Fruit fly (Drosophila melanogaster) whole organism: ENCODE results near the gene Tbca.

Source experiments
- EcR ChIP-seq, 2 experiments: fragments of >200 bp; optimal IDR thresholded peaks; 2 replicates each; lab custom pipeline; 2017; ENCODE audit warnings: missing biosample characterization in 2 of 2, missing genetic modification characterization in 2 of 2, missing genetic modification reagents in 2 of 2
- pan ChIP-seq: fragments of >200 bp; optimal IDR thresholded peaks from 2 replicates; lab custom pipeline; 2017
- psq ChIP-seq: fragments of >200 bp; optimal IDR thresholded peaks from 2 replicates; lab custom pipeline; 2017

DNA sequence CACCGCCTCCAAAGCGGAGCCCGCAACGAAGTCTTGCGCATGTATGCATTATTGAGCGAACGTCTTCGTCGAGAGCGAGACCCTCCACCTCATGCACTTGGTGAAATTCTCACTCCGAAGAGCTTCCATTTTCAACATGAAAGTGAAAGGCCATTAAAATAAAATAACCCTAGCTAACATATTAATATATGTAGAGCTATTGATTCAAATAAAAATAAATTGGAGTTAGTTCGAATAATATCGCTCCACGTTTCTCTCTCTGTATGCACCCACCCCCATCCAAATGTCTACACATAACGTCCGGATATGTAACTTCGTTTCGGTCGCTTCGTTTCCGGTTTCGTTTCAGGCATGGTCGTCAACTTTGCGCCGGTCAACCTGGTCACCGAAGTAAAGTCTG is 2.0 kb upstream of the Tbca start:
- TF ChIP-seq EcR (GFP tag; optimal IDR thresholded peaks at IDR 0.05; lab: Kevin White, UChicago) (no peak), pan (lab: Kevin White, UChicago) (no peak), psq (lab: Kevin White, UChicago) (no peak)
